Worm (Caenorhabditis elegans): ENCODE measurements around the gene bath-21.

DNA sequence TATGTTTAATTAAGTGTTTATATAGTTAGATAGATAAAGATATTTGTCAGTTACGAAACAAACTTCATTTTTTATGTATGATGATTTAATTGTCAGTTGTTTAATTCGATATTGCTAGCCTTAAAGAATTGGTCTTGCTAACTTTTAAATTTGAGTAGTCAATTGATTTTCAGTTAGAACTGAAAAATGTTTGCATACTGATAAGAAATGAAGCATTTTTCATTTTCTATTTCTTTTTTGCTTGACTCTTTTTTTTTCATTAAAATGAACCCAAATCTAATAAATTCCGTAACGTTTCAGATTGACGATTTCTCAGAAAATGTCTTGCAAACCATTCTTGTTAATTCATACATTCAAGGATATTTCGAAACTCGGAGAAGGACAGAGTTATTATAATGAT, 30.2 kb downstream of the bath-21 start, which contains the start of gene math-20:
- TF ChIP-seq zag-1 (tag; optimal IDR thresholded peaks at IDR 0.05) (no peak), unc-62 (GFP tag; optimal IDR thresholded peaks at IDR 0.05) (no peak), nhr-11 (tag; optimal IDR thresholded peaks at IDR 0.05) (no peak), F13H6.1 (tag; optimal IDR thresholded peaks at IDR 0.05) (no peak), ztf-11 (tag; optimal IDR thresholded peaks at IDR 0.05) (no peak), elt-1 (tag; optimal IDR thresholded peaks at IDR 0.05) (no peak), lsy-2 (tag; optimal IDR thresholded peaks at IDR 0.05) (no peak), dmd-4 (tag; optimal IDR thresholded peaks at IDR 0.05) (no peak), aly-2 (tag; optimal IDR thresholded peaks at IDR 0.05) (no peak), nhr-77 (tag; optimal IDR thresholded peaks at IDR 0.05) (no peak)

All from whole organism, L2 larva.